Worm (Caenorhabditis elegans) whole organism, L2 larva: ENCODE data around the gene nipi-3.

Source experiments
- ceh-82 ChIP-seq: fragments of 150-350 bp; optimal IDR thresholded peaks from 2 replicates; lab custom pipeline; 2014; ENCODE audit warnings: missing biosample characterization, missing genetic modification characterization
- snpc-4 ChIP-seq: fragments of 150-350 bp; optimal IDR thresholded peaks from 2 replicates; lab custom pipeline; 2014; ENCODE audit warnings: missing biosample characterization, missing genetic modification characterization
- ztf-11 ChIP-seq: sonication (generic microtip); optimal IDR thresholded peaks from 2 replicates; lab custom pipeline; 2017; ENCODE audit warnings: missing biosample characterization, missing genetic modification characterization

- no peak for TF ChIP-seq ztf-11 (tag; lab: Kevin White, UChicago)
- TF ChIP-seq snpc-4, result no peak
- TF ChIP-seq ceh-82 (tag; lab: Kevin White, UChicago), result no peak
These were observed 10.7 kb upstream of the nipi-3 start, which contains the start of gene K09A9.8 for ce11 chrX:15597077-15597476.
